Worm (Caenorhabditis elegans): ENCODE results near the gene str-173.

The str-173 gene

ce11 chrIV:4811863-4812262 is 49.7 kb upstream of the str-173 start, which contains the start of gene srw-95 (continued):
- TF ChIP-seq efl-1 (GFP tag; optimal IDR thresholded peaks at IDR 0.05), result no peak
- TF ChIP-seq F49E8.2 (tag; optimal IDR thresholded peaks at IDR 0.05; ENCODE audit: insufficient read depth), result peak; percentile 59
- no peak for TF ChIP-seq cebp-1 (GFP tag; IDR thresholded peaks at IDR 0.05)
- peak; percentile 16 for TF ChIP-seq cebp-1 (tag; optimal IDR thresholded peaks at IDR 0.05)
- peak; percentile 86 for TF ChIP-seq B0336.3 (GFP tag; IDR thresholded peaks at IDR 0.05)
- TF ChIP-seq snpc-4 (GFP tag; optimal IDR thresholded peaks at IDR 0.05), result no peak
- peak in 2 of 4 experiments; percentile 51 to 81 for TF ChIP-seq snpc-4 (tag; optimal IDR thresholded peaks at IDR 0.05)
- TF ChIP-seq lin-26 (GFP tag; IDR thresholded peaks at IDR 0.05), result 0 out of 2 replicates have a peak, but pooled peaks have one; percentile 18
- TF ChIP-seq Y79H2A.3 (GFP tag; conservative IDR thresholded peaks at IDR 0.05), result no peak
- TF ChIP-seq lin-40 (tag; optimal IDR thresholded peaks at IDR 0.05), result no peak
- peak; percentile 50; the same call in 1 of the 2 replicates for TF ChIP-seq rcor-1 (GFP tag; IDR thresholded peaks at IDR 0.05)
- peak; percentile 53 for TF ChIP-seq hrde-1 (tag; optimal IDR thresholded peaks at IDR 0.05; ENCODE audit: borderline replicate concordance)
- peak; percentile 24 for TF ChIP-seq snpc-3.4 (tag; optimal IDR thresholded peaks at IDR 0.05)
- no peak for TF ChIP-seq xnd-1 (tag; optimal IDR thresholded peaks at IDR 0.05)
- TF ChIP-seq snpc-1.3 (tag; optimal IDR thresholded peaks at IDR 0.05; ENCODE audit: insufficient read depth), result peak; percentile 19
- no peak for TF ChIP-seq let-607 (tag; optimal IDR thresholded peaks at IDR 0.05)
- peak; percentile 12 for TF ChIP-seq die-1 (tag; optimal IDR thresholded peaks at IDR 0.05)

ce11 chrIV:4814185-4814584 is 47.4 kb upstream of the str-173 start, which contains the start of gene srw-94:
srw-94 (plus strand) TSS chrIV:4814485.
- TF ChIP-seq akir-1 (GFP tag; optimal IDR thresholded peaks at IDR 0.05), result no peak

- TF ChIP-seq repo-1 (tag; optimal IDR thresholded peaks at IDR 0.05) (no peak), F55B11.4 (tag; optimal IDR thresholded peaks at IDR 0.05; ENCODE audit: borderline replicate concordance, insufficient read depth) (no peak), ztf-22 (GFP tag; optimal IDR thresholded peaks at IDR 0.05) (peak; percentile 4), hmg-20 (GFP tag; IDR thresholded peaks at IDR 0.05) (no peak), ekl-4 (GFP tag; IDR thresholded peaks at IDR 0.05) (no peak), bed-1 (GFP tag; IDR thresholded peaks at IDR 0.05) (no peak), ztf-26 (tag; optimal IDR thresholded peaks at IDR 0.05) (no peak), cebp-1 (GFP tag; IDR thresholded peaks at IDR 0.05) (no peak), cebp-1 (tag; optimal IDR thresholded peaks at IDR 0.05) (peak; percentile 45), nfya-1 (tag; optimal IDR thresholded peaks at IDR 0.05; ENCODE audit: borderline replicate concordance, insufficient read depth) (no peak), nhr-80 (tag; optimal IDR thresholded peaks at IDR 0.05) (peak; percentile 77), egl-18 (GFP tag; IDR thresholded peaks at IDR 0.05) (no peak), ceh-58 (GFP tag; IDR thresholded peaks at IDR 0.05) (no peak), sea-2 (GFP tag; IDR thresholded peaks at IDR 0.05) (no peak), C17E4.6 (GFP tag; IDR thresholded peaks at IDR 0.05) (no peak), dpl-1 (GFP tag; optimal IDR thresholded peaks at IDR 0.05) (no peak), atf-7 (tag; optimal IDR thresholded peaks at IDR 0.05) (peak; percentile 33), Y56A3A.18 (GFP tag; IDR thresholded peaks at IDR 0.05) (0 out of 2 replicates have a peak, but pooled peaks have one; percentile 46), let-607 (tag; optimal IDR thresholded peaks at IDR 0.05) (peak; percentile 81 to 83), pha-4 (tag; optimal IDR thresholded peaks at IDR 0.05) (peak; percentile 14), unc-130 (GFP tag; optimal IDR thresholded peaks at IDR 0.05) (no peak)
These were observed 40.5 kb upstream of the str-173 start, which contains the start of gene H06H21.8 for ce11 chrIV:4821054-4821453. H06H21.8 (minus strand) TSS chrIV:4821131.

Data from whole organism, young adult.